Worm (Caenorhabditis elegans) whole organism, young adult: ENCODE measurements around the gene W04E12.2.

Source experiments
- B0261.1 ChIP-seq: sonication (generic microtip); optimal IDR thresholded peaks from 2 replicates; lab custom pipeline; 2016; ENCODE audit warnings: mild to moderate bottlenecking, missing genetic modification characterization, moderate library complexity, missing compliant biosample characterization
- ccch-3 ChIP-seq: fragments of 200-800 bp; sonication (Bioruptor generic); optimal IDR thresholded peaks from 2 replicates; lab custom pipeline; 2018; ENCODE audit warnings: mild to moderate bottlenecking, missing genetic modification characterization, missing compliant biosample characterization
- ceh-91 ChIP-seq: fragments of 200-800 bp; sonication (Bioruptor generic); IDR thresholded peaks from 2 replicates; pipeline ENCODE4 v1.3.6; 2022; ENCODE audit warnings: missing genetic modification reagents, missing genetic modification characterization, missing compliant biosample characterization
- gei-17 ChIP-seq: fragments of 200-800 bp; sonication (Bioruptor generic); optimal IDR thresholded peaks from 2 replicates; lab custom pipeline; 2018; ENCODE audit warnings: mild to moderate bottlenecking, missing genetic modification characterization, missing compliant biosample characterization
- lin-54 ChIP-seq: fragments of 200-800 bp; sonication (Bioruptor generic); optimal IDR thresholded peaks from 2 replicates; lab custom pipeline; 2018; ENCODE audit warnings: mild to moderate bottlenecking, missing genetic modification characterization, missing compliant biosample characterization
- nhr-27 ChIP-seq: fragments of 200-800 bp; sonication (Bioruptor generic); optimal IDR thresholded peaks from 2 replicates; lab custom pipeline; 2018; ENCODE audit warnings: mild to moderate bottlenecking, missing genetic modification characterization, moderate library complexity, missing compliant biosample characterization
- pha-4 ChIP-seq: fragments of 150-350 bp; sonication (generic microtip); optimal IDR thresholded peaks from 2 replicates; lab custom pipeline; 2014; ENCODE audit warnings: missing biosample characterization, missing genetic modification reagents, missing genetic modification characterization
- somi-1 ChIP-seq: fragments of 200-800 bp; sonication (Bioruptor generic); optimal IDR thresholded peaks from 2 replicates; lab custom pipeline; 2018; ENCODE audit warnings: mild to moderate bottlenecking, missing genetic modification characterization, missing compliant biosample characterization
- unc-62 ChIP-seq: fragments of 150-350 bp; optimal IDR thresholded peaks from 2 replicates; lab custom pipeline; 2014; ENCODE audit warnings: missing biosample characterization, missing genetic modification reagents, missing genetic modification characterization

- no peak for TF ChIP-seq ceh-91 (GFP tag; lab: Robert Waterston, UW)
- no peak for TF ChIP-seq somi-1 (GFP tag; lab: Kevin White, UChicago)
- no peak for TF ChIP-seq ccch-3
- no peak for TF ChIP-seq B0261.1 (tag; lab: Kevin White, UChicago)
- TF ChIP-seq lin-54 (GFP tag; lab: Kevin White, UChicago), result no peak
- no peak for TF ChIP-seq unc-62 (GFP tag; lab: Kevin White, UChicago)
- no peak for TF ChIP-seq gei-17
- no peak for TF ChIP-seq pha-4
- TF ChIP-seq nhr-27 (tag; lab: Kevin White, UChicago), result no peak
Observed at ce11 chrV:19771660-19772059, 30.7 kb upstream of the W04E12.2 start, which contains the start of gene M162.15.
